Worm (Caenorhabditis elegans): ENCODE results near the gene C02B8.3.

C02B8.3 gene

DNA sequence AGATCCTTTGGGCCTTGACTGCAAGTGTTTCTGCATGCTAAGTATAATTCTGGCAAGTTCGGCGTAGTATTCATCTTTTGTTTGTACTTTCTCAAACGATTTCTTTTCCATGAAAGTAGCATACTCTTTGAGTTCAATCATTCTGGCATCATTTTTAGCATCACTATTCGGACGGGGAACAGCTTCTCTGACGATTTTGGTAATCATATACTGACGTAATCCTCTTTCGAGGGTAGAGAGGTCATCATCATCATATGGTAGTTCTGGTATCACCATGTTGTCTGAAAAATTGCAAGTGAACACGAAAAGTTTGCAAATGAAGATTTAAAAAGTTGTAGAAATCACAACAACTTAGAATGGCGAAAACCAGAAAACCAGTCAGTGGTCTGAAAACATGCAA is 23.5 kb downstream of the C02B8.3 start, which contains the start of gene F22F1.3:
Gene F22F1.3 (minus strand): TSS at position 281 of the 400 bp plus-strand sequence.
- TF ChIP-seq hsf-1 (GFP tag; IDR thresholded peaks at IDR 0.05) (no peak), B0035.1 (tag; optimal IDR thresholded peaks at IDR 0.05) (no peak), ceh-91 (GFP tag; IDR thresholded peaks at IDR 0.05) (no peak), egl-18 (GFP tag; IDR thresholded peaks at IDR 0.05) (no peak), ztf-28 (GFP tag; IDR thresholded peaks at IDR 0.05) (no peak), cebp-1 (GFP tag; IDR thresholded peaks at IDR 0.05) (no peak), cebp-1 (tag; optimal IDR thresholded peaks at IDR 0.05) (no peak), rcor-1 (GFP tag; IDR thresholded peaks at IDR 0.05) (no peak), mcd-1 (GFP tag; IDR thresholded peaks at IDR 0.05) (no peak), lin-35 (GFP tag; optimal IDR thresholded peaks at IDR 0.05) (no peak), ekl-4 (GFP tag; IDR thresholded peaks at IDR 0.05) (no peak), bed-2 (GFP tag; IDR thresholded peaks at IDR 0.05) (no peak)

DNA sequence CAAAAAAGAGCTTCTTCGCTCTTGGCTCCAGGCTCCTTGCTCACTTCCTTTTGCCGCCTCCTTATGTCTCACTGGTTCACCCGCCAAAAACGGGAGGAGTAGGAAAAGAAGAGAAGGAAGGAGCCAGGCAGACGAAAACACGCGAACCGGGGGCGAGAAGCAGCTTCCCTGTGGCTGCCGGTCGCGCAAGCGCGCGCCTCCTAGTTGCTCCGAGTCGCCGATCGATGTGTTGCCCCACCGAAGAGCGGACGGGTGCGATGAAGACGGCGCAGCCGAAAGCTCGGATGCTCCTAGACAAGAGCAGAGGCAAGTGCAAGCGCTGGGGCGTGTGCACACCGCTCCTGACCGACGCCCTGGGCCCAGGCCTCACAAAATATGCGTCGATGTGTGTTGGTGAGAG is 24.3 kb downstream of the C02B8.3 start:
- TF ChIP-seq sptf-2 (GFP tag; optimal IDR thresholded peaks at IDR 0.05), result peak; percentile 40
- peak; percentile 85 for TF ChIP-seq K12H6.12 (tag; optimal IDR thresholded peaks at IDR 0.05)
- no peak for TF ChIP-seq B0261.1 (tag; optimal IDR thresholded peaks at IDR 0.05)
- no peak for TF ChIP-seq F49E8.2 (tag; optimal IDR thresholded peaks at IDR 0.05; ENCODE audit: insufficient read depth)
- no peak for TF ChIP-seq hlh-12 (tag; optimal IDR thresholded peaks at IDR 0.05)
- no peak for TF ChIP-seq madf-6 (GFP tag; IDR thresholded peaks at IDR 0.05)
- no peak for TF ChIP-seq B0019.2 (GFP tag; conservative IDR thresholded peaks at IDR 0.05)
- TF ChIP-seq B0035.1 (tag; optimal IDR thresholded peaks at IDR 0.05), result no peak
- TF ChIP-seq lin-40 (tag; optimal IDR thresholded peaks at IDR 0.05), result peak; percentile 48
- no peak for TF ChIP-seq him-1 (tag; optimal IDR thresholded peaks at IDR 0.05)
- TF ChIP-seq tbx-9 (tag; optimal IDR thresholded peaks at IDR 0.05; ENCODE audit: borderline replicate concordance), result no peak
- TF ChIP-seq mel-28 (tag; optimal IDR thresholded peaks at IDR 0.05; ENCODE audit: borderline replicate concordance), result no peak
- no peak for TF ChIP-seq let-526 (GFP tag; IDR thresholded peaks at IDR 0.05)
- no peak for TF ChIP-seq let-607 (tag; optimal IDR thresholded peaks at IDR 0.05)
- TF ChIP-seq hmg-20 (GFP tag; IDR thresholded peaks at IDR 0.05), result no peak
- TF ChIP-seq egl-18 (GFP tag; IDR thresholded peaks at IDR 0.05), result no peak
- no peak for TF ChIP-seq xnd-1 (tag; optimal IDR thresholded peaks at IDR 0.05)
- TF ChIP-seq snpc-1.1 (tag; optimal IDR thresholded peaks at IDR 0.05; ENCODE audit: insufficient read depth), result no peak
- peak; percentile 6 for TF ChIP-seq F52B5.7 (tag; optimal IDR thresholded peaks at IDR 0.05)
- no peak for TF ChIP-seq snpc-3.4 (tag; optimal IDR thresholded peaks at IDR 0.05)
- no peak for TF ChIP-seq Y53G8AR.9 (GFP tag; conservative IDR thresholded peaks at IDR 0.05)
- TF ChIP-seq ets-4 (GFP tag; optimal IDR thresholded peaks at IDR 0.05), result no peak
- TF ChIP-seq C17E4.6 (GFP tag; IDR thresholded peaks at IDR 0.05), result no peak
- TF ChIP-seq attf-3 (GFP tag; conservative IDR thresholded peaks at IDR 0.05), result peak; percentile 45; the same call in 1 of the 2 replicates
- TF ChIP-seq lin-54 (GFP tag; optimal IDR thresholded peaks at IDR 0.05), result no peak
- TF ChIP-seq Y67H2A.10 (GFP tag; conservative IDR thresholded peaks at IDR 0.05), result no peak
- TF ChIP-seq snpc-1.3 (tag; optimal IDR thresholded peaks at IDR 0.05; ENCODE audit: insufficient read depth), result no peak
- peak; percentile 35 for TF ChIP-seq gei-17 (GFP tag; optimal IDR thresholded peaks at IDR 0.05)
- no peak for TF ChIP-seq ccch-3 (GFP tag; optimal IDR thresholded peaks at IDR 0.05)
- no peak for TF ChIP-seq akir-1 (GFP tag; optimal IDR thresholded peaks at IDR 0.05)
- TF ChIP-seq F37B4.10 (GFP tag; IDR thresholded peaks at IDR 0.05), result 0 out of 2 replicates have a peak, but pooled peaks have one; percentile 87
- TF ChIP-seq nhr-120 (GFP tag; IDR thresholded peaks at IDR 0.05), result no peak
- TF ChIP-seq ztf-28 (GFP tag; IDR thresholded peaks at IDR 0.05), result no peak
- TF ChIP-seq ama-1 (optimal IDR thresholded peaks at IDR 0.05), result no peak
- TF ChIP-seq ama-1 (GFP tag; optimal IDR thresholded peaks at IDR 0.05), result no peak
- TF ChIP-seq mcd-1 (GFP tag; IDR thresholded peaks at IDR 0.05), result peak; percentile 60
- TF ChIP-seq F39B2.1 (GFP tag; IDR thresholded peaks at IDR 0.05), result no peak
- TF ChIP-seq nhr-27 (tag; optimal IDR thresholded peaks at IDR 0.05), result no peak
- no peak; the same call in 1 of the 2 replicates for TF ChIP-seq madf-8 (GFP tag; conservative IDR thresholded peaks at IDR 0.05)

All from whole organism, young adult.